Fruit fly (Drosophila melanogaster) S2 (cell line): Measurements from ENCODE around the gene CG8142.

Source experiments
- CG8478 ChIP-seq: fragments of >200 bp; optimal IDR thresholded peaks from 2 replicates; lab custom pipeline; 2018
- CTCF ChIP-seq, 2 experiments: fragments of >200 bp; optimal IDR thresholded peaks; 2 replicates each; lab custom pipeline; 2018

CG8142 gene

DNA sequence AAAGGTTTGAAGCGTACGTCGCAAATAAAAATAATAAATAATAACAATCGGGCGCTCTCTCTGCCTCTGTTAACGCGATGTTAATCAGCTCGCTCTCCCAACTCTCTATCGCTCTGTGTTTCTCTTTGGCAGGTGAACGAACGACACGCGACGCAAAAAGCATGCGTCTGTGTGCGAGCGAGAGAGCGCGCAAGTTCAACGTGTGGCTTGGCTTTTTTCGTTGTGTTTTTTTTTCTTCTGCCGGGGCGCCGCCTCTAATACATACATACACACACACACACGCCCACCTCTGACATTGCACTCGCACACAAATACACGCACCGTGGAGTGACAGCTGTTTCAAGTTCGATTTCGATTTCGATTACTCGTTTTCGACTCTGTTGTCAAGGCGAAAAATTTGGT lies 34.1 kb upstream of the CG8142 start:
- TF ChIP-seq CTCF (optimal IDR thresholded peaks at IDR 0.05; lab: Kevin White, UChicago) (no peak), CG8478 (lab: Kevin White, UChicago) (no peak)

DNA sequence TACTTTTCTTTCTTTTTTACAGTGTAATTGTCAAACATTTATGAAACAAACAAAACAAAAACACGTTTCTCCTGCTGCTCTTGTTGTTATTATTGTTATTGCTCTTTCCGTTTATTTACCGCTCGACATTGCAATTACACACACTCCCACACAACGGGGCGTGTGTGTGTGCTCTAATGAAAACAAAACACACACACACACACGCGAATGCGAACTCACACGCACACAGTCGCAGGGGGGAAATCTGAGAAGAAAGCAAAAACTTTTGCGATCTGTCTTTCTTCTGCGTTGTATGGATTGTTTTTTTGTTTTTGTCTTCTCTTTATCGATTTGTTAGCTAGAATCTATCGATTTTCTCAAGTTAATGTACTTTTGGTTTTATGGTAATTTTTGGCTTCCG lies 33.5 kb upstream of the CG8142 start:
- TF ChIP-seq CG8478 (lab: Kevin White, UChicago) = no peak
- TF ChIP-seq CTCF (optimal IDR thresholded peaks at IDR 0.05; lab: Kevin White, UChicago) = no peak

DNA sequence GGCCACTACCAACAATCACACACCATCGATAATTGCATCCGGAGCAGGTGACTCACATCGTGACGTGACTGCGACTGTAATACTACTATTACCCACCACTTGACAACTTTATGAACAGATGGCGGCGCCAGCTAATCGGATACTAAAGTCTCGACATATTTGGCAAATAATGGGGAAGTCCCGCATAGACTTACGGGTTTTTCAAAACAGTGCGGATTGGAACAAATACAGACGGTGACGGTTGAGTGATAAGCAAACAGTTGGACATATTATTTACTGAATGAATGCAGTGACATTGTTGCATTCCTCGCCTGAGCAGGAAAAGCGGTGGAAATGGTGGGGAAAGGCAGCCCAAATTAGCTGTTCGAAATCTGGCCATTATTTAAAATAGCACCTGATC lies 32.0 kb upstream of the CG8142 start:
- TF ChIP-seq CG8478 (lab: Kevin White, UChicago) = no peak
- TF ChIP-seq CTCF (optimal IDR thresholded peaks at IDR 0.05; lab: Kevin White, UChicago) = no peak

DNA sequence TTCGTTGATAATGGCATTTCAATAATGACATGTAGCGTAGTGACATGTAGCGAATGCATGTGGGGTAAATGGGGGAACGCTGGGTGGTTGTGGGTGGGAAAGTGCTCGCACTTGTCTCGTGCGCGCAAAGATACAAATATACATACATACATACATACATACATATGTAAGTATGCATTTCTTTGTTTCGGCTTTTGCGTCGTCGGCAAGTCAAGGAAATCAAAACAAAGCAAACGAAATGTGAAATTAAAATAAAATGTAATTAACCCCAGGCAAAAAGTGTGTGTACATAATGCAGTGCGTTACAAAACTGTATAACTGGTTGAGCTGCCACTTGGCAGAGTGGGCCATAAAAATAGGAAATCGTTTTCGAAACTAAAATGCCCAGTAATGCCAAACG lies 31.2 kb upstream of the CG8142 start:
- TF ChIP-seq CG8478 (lab: Kevin White, UChicago) (no peak), CTCF (optimal IDR thresholded peaks at IDR 0.05; lab: Kevin White, UChicago) (no peak)

DNA sequence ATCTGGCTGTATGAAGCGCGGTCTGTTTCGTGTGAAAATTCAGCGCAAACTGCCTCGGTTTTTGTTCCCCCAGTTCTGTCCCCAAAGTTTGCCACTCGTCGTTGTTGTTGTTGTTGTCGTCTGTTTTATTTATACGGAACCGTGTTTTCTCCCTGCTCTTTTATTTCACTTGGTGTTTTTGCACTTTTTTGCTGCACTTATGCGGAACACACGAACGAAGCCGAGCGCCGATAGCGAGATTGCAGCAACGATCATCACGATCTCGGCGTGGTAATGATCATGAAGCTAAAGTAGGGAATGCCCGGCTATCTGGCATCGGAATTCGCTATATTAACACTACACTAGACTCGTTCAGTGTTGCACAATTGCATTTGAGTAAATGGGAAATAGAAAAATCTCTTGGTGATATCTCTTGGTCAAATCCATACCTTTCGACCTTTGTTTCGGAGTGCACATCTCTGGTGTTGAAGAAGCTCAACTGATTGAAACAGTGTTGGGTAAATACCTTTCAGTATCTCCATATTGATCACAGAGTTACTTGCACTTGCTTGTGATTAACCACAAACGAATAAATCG lies 30.6 kb upstream of the CG8142 start:
- TF ChIP-seq CTCF (optimal IDR thresholded peaks at IDR 0.05; lab: Kevin White, UChicago) = no peak

DNA sequence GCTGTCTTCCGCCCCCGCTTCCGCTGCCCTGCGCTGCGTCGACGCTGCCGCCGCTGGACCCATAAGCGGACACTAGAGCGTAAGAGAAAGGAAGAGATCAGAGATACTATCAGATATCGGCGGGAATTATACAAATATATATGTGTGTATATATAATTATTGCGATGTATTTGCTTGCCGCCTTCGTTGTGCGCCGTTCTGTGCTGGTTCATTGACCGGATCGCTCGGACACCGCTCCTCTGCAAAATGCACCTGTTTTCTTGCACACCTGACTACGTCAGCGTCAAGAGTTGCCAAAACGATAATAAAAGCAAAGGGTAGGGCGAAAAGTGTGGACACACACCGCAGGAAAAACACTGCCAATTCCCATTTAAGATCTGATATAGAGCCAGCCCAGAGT lies 28.8 kb upstream of the CG8142 start:
- TF ChIP-seq CTCF (optimal IDR thresholded peaks at IDR 0.05; lab: Kevin White, UChicago) = no peak
- no peak for TF ChIP-seq CG8478 (lab: Kevin White, UChicago)

DNA sequence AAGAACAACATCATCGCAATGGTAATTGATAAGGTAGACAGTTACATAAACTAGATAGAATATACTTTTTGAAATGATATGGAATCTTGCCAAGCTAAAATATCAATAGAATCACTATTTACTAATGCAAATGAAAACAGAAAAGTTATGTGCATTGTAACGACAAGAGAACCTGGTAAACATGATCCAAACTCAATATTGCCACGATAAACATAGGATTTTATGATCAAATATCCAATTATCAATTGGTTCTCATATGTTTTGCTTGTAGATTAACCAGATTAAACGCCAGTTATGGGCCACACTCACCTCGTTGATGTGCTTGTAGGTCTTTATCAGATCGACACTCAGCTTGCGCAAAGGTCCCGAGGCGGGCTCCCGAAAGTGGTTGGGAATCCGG lies 27.8 kb upstream of the CG8142 start:
- TF ChIP-seq CG8478 (lab: Kevin White, UChicago) (no peak), CTCF (optimal IDR thresholded peaks at IDR 0.05; lab: Kevin White, UChicago) (no peak)

DNA sequence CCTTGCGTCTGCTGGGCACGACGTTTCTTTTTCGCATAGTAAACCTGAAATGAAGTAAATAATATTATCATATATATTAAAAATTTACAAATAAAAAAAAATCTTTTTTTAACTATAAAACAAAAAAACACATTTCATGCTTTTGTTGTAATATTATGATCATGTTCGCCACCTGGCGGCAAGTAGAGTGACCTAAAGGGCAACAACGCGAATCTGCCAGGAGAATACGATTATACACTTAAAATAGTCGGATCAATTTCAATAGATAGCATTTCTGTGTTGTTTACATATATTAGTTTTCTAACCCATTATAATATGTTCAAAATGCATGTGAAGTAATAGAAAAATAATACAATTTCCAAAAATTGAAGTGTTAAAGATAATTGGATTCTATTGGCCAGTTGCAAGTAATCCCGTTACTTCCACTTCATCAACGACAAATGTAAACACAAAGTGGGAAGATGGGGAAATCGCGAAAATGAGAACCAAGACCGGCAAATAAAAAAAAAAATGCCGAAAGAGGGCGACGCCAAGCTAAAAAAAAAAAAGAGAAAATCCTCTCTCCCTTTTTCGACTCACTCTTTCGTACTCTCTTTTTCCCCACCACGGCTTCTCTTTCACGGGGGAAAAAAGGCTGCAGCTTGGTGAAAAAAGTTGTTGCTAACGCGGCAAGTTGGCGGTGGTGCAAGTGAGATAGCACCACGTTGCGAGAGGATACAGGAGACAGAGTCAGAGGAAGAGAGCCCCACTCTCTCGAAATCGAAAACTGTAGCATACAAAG lies 26.3 kb upstream of the CG8142 start:
- peak in 1 of 2 experiments; percentile 65 for TF ChIP-seq CTCF (optimal IDR thresholded peaks at IDR 0.05; lab: Kevin White, UChicago)
- TF ChIP-seq CG8478 (lab: Kevin White, UChicago) = no peak

DNA sequence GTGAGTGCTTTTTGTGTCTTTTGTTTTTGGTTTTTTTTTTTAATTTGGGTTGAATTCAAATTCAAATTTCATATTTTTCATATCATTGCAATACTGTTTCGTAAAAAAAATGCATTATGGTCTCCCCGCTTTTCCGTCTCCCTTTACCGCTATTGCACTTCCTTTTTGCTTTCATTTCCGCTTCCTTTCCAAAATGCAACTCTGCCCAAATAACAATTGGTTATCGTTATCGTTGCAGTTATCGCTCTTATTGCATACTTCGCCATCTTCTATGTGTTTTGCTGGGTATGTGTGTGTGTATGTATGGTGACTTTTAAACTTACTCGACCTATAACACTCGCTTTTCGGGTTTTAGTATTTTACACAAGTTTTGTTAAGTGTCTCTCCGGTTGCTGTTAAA lies 20.6 kb upstream of the CG8142 start:
- no peak for TF ChIP-seq CG8478 (lab: Kevin White, UChicago)
- no peak for TF ChIP-seq CTCF (optimal IDR thresholded peaks at IDR 0.05; lab: Kevin White, UChicago)

DNA sequence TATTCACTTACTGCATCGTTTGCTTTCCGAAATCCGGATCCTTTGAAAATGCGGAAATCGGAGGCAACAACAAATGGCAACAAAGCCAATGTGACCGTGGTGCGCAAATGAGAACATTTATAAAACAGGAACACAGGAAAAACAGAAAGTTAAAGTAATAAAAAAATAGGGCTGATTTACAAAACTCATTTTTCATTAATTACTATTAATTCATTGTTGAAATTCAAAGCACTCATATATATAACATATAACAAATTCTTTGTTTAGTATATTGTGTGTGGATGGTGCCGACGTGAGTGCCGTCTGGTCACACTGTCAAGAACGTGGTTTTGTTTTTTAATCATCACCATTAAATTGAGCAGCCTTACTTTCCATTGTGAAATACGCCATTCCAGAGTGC lies 16.2 kb upstream of the CG8142 start, which contains the start of the genes Arp8 and CG6769:
TSS of gene Arp8 (minus strand) at position 90 of the 400 bp plus-strand sequence.
TSS of gene CG6769 (plus strand) at position 292 of the 400 bp plus-strand sequence.
- TF ChIP-seq CTCF (optimal IDR thresholded peaks at IDR 0.05; lab: Kevin White, UChicago) = no peak
- TF ChIP-seq CG8478 (lab: Kevin White, UChicago) = no peak

DNA sequence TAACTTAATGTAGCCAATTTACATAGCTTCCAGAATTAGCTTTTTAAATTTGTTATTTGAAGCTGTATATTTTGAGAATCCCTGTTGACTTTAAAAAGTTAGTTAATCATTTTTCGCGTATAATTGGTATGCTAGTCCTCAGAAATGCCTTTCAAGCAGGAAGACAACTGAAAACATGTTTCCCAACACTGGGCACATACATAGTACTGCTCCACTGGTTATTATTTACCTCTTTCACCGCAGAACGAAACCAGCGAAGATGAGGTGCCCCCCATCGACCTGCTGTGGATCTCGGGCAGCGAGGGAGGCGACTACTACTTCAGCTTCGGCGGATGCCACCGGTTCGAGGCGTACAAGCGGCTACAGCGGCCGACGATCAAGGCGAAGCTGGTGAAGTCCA lies 13.3 kb upstream of the CG8142 start:
- TF ChIP-seq CTCF (optimal IDR thresholded peaks at IDR 0.05; lab: Kevin White, UChicago) (no peak), CG8478 (lab: Kevin White, UChicago) (no peak)

DNA sequence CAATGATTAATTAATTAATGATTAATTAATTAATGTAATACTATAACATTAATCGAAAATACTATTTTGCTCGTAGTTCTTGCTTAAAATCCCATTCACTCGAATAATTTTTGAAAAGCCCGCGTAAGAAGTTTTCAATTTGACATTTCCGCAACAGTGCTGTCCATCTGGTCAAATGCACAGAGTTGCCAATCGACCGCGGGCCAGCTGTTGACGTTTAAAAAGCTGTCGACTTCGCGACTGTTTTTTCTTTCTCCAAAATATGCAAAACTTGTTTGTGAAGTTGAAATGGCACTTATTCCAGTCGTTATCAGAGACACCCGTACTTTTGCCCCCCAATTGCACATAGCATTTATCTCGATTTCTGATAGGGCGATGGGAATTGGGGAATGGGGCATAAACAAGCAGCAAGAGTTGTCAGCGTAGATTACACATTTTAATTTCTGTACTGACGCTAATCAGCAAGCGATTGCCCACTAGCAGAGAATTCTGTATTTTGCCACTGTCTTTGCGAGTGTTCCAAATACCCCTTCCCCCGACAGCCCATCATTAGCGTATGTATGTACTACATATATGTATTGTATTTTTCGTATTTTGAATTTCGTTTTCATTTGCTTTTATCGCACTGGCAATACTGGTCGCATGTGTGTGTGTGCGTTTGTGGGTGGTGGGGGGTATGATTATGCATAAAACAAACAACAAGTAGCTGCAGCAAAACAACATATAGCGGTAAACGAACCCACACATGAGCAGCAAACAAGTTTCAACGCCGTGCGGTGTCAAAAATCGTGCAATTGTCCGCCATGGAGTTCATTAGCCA lies 12.2 kb upstream of the CG8142 start, which contains the start of gene Srx:
TSS of gene Srx (plus strand) at position 517 of the 820 bp plus-strand sequence.
- TF ChIP-seq CTCF (optimal IDR thresholded peaks at IDR 0.05; lab: Kevin White, UChicago) = no peak
- TF ChIP-seq CG8478 (lab: Kevin White, UChicago) = no peak

DNA sequence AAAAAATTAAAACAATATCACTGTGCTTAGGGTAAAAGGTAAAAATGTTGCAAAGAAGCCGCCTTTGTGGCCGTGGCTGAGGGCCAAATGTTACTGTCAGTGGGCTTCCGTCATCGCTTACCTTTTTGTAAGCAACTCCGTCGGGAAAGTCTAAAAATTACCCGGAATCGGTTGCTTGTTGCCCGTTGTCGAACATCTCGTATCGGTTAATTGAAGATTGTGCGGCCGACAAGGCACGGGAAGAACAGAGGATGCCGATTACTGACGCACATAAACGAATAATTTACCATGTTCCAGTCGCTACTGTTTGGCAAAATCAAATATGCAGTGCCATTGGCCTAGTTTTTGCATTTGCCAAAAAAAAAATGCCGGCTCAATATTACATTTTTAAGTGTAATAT lies 11.5 kb upstream of the CG8142 start, which contains the start of gene Mco4:
TSS of gene Mco4 (minus strand) at position 101 of the 400 bp plus-strand sequence.
- TF ChIP-seq CTCF (optimal IDR thresholded peaks at IDR 0.05; lab: Kevin White, UChicago) = no peak
- TF ChIP-seq CG8478 (lab: Kevin White, UChicago) = no peak

DNA sequence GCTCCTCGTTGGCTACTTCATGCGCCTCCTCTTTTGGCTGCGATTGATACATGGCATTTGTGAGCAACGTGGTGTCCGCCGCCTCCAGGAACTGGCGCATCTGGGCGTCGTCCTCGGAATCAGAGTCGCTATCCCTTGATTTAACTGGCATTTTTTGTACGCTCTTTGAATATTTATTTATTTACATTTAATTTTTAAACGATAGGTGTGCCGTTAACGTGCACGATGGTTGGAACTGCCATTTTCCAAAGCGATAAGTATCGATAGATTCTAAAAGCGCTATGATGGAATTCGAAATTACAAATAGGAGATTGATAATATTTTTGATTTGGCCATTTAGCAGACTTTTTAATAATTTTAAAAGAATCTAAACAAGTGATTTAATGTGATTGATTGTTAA lies 8.0 kb upstream of the CG8142 start, which contains the start of gene CG32554:
TSS of gene CG32554 (minus strand) at position 229 of the 400 bp plus-strand sequence.
- no peak for TF ChIP-seq CTCF (optimal IDR thresholded peaks at IDR 0.05; lab: Kevin White, UChicago)

DNA sequence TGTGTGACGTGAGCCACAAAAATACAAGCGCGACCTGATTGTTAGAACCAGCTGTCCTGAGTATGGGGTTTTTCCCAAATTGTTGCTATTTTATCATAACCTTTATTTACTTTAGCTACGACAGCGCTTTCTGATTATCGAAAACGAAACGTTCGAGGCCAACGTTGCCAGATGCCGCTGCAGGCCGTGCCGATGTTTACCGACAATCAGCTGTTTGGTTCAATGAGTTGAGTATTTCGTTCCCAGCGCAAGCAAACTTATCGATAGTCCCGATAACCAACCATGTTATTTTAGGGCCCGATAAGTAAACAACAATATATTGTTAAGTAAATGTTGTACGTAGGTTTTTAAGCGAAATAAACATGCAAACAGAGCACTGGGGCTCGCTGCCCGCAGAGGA lies 5.7 kb upstream of the CG8142 start, which contains the start of the genes CG15814 and Spt7:
TSS of gene CG15814 (minus strand) at position 164 of the 400 bp plus-strand sequence.
TSS of gene Spt7 (plus strand) at position 282 of the 400 bp plus-strand sequence.
- peak; percentile 33 to 47 for TF ChIP-seq CTCF (optimal IDR thresholded peaks at IDR 0.05; lab: Kevin White, UChicago)
- TF ChIP-seq CG8478 (lab: Kevin White, UChicago) = no peak
